Worm (Caenorhabditis elegans): ENCODE measurements around the gene pept-2.

pept-2 gene

ce11 chrIV:10764206-10764605, 26.2 kb upstream of the pept-2 start, which contains the start of gene T25B9.11:
Gene T25B9.11 (plus strand): TSS chrIV:10764506.
- TF ChIP-seq mep-1 (tag; optimal IDR thresholded peaks at IDR 0.05) (no peak), unc-39 (tag; optimal IDR thresholded peaks at IDR 0.05) (no peak), nhr-2 (tag; optimal IDR thresholded peaks at IDR 0.05) (no peak), ceh-43 (GFP tag; optimal IDR thresholded peaks at IDR 0.05) (no peak), pha-4 (tag; optimal IDR thresholded peaks at IDR 0.05) (no peak), ham-2 (GFP tag; optimal IDR thresholded peaks at IDR 0.05) (no peak), zip-8 (tag; optimal IDR thresholded peaks at IDR 0.05) (no peak), hlh-1 (tag; optimal IDR thresholded peaks at IDR 0.05) (no peak), nhr-12 (tag; optimal IDR thresholded peaks at IDR 0.05) (no peak)

DNA sequence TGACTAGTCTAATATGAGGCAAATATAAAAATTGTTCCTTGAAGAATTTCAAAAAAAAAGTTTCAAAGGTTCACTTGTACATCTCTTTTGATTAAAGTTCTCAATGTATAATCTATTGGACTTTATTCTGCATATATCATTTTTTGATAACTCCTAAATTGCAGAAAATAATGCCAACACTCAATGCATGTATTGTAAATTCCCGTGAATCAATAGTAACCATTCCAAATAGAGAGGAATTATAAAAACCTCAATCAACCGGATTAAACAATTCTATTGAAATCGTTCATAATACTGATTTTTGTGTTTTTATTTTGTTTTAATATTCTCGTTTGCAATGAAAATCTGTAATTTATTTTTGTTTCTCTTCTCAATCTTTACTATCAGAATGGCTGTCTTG, 25.4 kb upstream of the pept-2 start, which contains the start of gene T25B9.12:
TSS of gene T25B9.12 (plus strand) at position 301 of the 400 bp plus-strand sequence.
- TF ChIP-seq nhr-2 (tag; optimal IDR thresholded peaks at IDR 0.05) (no peak), ceh-43 (GFP tag; optimal IDR thresholded peaks at IDR 0.05) (no peak), ceh-39 (tag; optimal IDR thresholded peaks at IDR 0.05) (no peak)

DNA sequence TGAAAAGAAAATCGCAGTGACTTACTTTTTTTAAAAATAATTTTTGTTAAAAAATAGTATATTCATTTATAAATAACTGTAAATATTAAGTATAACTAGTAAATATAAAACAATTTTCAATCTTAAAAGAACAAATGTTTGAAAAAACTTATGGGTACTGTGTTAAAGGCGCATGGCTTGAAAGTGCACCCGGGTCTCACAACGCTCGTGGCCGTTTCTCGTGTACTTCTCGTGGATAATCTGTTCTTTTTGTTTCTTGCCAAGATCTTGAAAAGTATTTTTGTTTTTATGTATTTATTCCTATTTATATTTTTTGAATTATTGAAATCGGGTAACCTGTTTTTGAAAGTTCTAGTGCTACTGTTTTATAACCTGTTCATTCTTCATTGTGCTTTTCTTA, 24.4 kb upstream of the pept-2 start:
- TF ChIP-seq bed-3 (GFP tag; optimal IDR thresholded peaks at IDR 0.05): no peak
- no peak for TF ChIP-seq ces-1 (GFP tag; optimal IDR thresholded peaks at IDR 0.05)
- TF ChIP-seq unc-62 (GFP tag; optimal IDR thresholded peaks at IDR 0.05): no peak
- TF ChIP-seq mab-5 (tag; optimal IDR thresholded peaks at IDR 0.05): no peak
- no peak for TF ChIP-seq blmp-1 (tag; optimal IDR thresholded peaks at IDR 0.05)
- TF ChIP-seq M03D4.4 (tag; optimal IDR thresholded peaks at IDR 0.05): no peak
- no peak for TF ChIP-seq cnd-1 (tag; optimal IDR thresholded peaks at IDR 0.05)
- TF ChIP-seq nhr-12 (tag; optimal IDR thresholded peaks at IDR 0.05): no peak
- TF ChIP-seq elt-1 (tag; optimal IDR thresholded peaks at IDR 0.05; ENCODE audit: borderline replicate concordance, insufficient read depth): no peak
- no peak for TF ChIP-seq nhr-28 (tag; optimal IDR thresholded peaks at IDR 0.05)
- TF ChIP-seq ham-2 (GFP tag; optimal IDR thresholded peaks at IDR 0.05): no peak
- no peak for TF ChIP-seq sptf-1 (tag; optimal IDR thresholded peaks at IDR 0.05)
- TF ChIP-seq unc-39 (tag; optimal IDR thresholded peaks at IDR 0.05): no peak

- TF ChIP-seq snpc-4 (tag; optimal IDR thresholded peaks at IDR 0.05) (no peak), pha-4 (tag; optimal IDR thresholded peaks at IDR 0.05) (no peak), unc-39 (tag; optimal IDR thresholded peaks at IDR 0.05) (no peak), M03D4.4 (tag; optimal IDR thresholded peaks at IDR 0.05) (no peak), sem-2 (GFP tag; optimal IDR thresholded peaks at IDR 0.05) (no peak), ces-1 (GFP tag; optimal IDR thresholded peaks at IDR 0.05) (peak; percentile 44), lin-13 (tag; optimal IDR thresholded peaks at IDR 0.05) (no peak), nhr-76 (tag; optimal IDR thresholded peaks at IDR 0.05) (no peak)
Measured at ce11 chrIV:10768146-10768636, 22.3 kb upstream of the pept-2 start, which contains the start of gene T25B9.8. Gene T25B9.8 (minus strand): TSS chrIV:10768196.

- TF ChIP-seq ztf-11 (tag; optimal IDR thresholded peaks at IDR 0.05): no peak
- no peak for TF ChIP-seq nhr-237 (tag; optimal IDR thresholded peaks at IDR 0.05)
- TF ChIP-seq zip-8 (tag; optimal IDR thresholded peaks at IDR 0.05): no peak
- TF ChIP-seq mab-5 (tag; optimal IDR thresholded peaks at IDR 0.05): no peak
- no peak for TF ChIP-seq unc-62 (GFP tag; optimal IDR thresholded peaks at IDR 0.05)
- no peak for TF ChIP-seq elt-1 (tag; optimal IDR thresholded peaks at IDR 0.05; ENCODE audit: borderline replicate concordance, insufficient read depth)
- no peak for TF ChIP-seq ham-2 (GFP tag; optimal IDR thresholded peaks at IDR 0.05)
- TF ChIP-seq mls-2 (tag; optimal IDR thresholded peaks at IDR 0.05): no peak
Measured at ce11 chrIV:10769353-10769752, 21.1 kb upstream of the pept-2 start, which contains the start of gene T25B9.9. Gene T25B9.9 (plus strand): TSS chrIV:10769653.

DNA sequence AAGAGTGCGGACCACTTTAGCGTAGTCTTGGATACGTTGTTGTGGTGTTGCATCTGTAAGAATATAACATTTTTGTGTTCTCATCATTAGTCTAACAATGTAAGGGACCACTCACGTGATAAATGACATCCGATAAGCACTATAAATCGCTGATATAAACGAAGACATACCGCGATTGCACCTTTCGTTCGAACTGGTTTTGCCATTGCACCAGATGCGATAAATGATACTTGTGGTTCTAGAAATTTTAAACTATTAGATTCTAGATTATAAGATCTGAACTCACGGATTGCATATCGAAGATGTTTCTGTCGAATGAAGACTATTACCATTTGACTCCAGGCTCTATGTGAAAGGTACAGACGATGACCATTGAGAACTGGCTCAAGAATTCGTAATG, 19.2 kb upstream of the pept-2 start:
- TF ChIP-seq ceh-43 (GFP tag; optimal IDR thresholded peaks at IDR 0.05): no peak
- no peak for TF ChIP-seq drap-1 (GFP tag; optimal IDR thresholded peaks at IDR 0.05)
- no peak for TF ChIP-seq hlh-1 (tag; optimal IDR thresholded peaks at IDR 0.05)
- no peak for TF ChIP-seq nhr-2 (tag; optimal IDR thresholded peaks at IDR 0.05)
- no peak for TF ChIP-seq blmp-1 (tag; optimal IDR thresholded peaks at IDR 0.05)
- no peak for TF ChIP-seq mep-1 (tag; optimal IDR thresholded peaks at IDR 0.05)
- TF ChIP-seq flh-1 (GFP tag; optimal IDR thresholded peaks at IDR 0.05): no peak
- TF ChIP-seq nhr-76 (tag; optimal IDR thresholded peaks at IDR 0.05): no peak
- TF ChIP-seq mab-5 (tag; optimal IDR thresholded peaks at IDR 0.05): no peak
- TF ChIP-seq cnd-1 (tag; optimal IDR thresholded peaks at IDR 0.05): no peak
- TF ChIP-seq elt-1 (tag; optimal IDR thresholded peaks at IDR 0.05; ENCODE audit: borderline replicate concordance, insufficient read depth): no peak
